Fruit fly (Drosophila melanogaster): ENCODE data around the gene lft.
A peak's percentile ranks its signal among the peaks of the same experiment; 100 is the strongest.

lft gene

DNA sequence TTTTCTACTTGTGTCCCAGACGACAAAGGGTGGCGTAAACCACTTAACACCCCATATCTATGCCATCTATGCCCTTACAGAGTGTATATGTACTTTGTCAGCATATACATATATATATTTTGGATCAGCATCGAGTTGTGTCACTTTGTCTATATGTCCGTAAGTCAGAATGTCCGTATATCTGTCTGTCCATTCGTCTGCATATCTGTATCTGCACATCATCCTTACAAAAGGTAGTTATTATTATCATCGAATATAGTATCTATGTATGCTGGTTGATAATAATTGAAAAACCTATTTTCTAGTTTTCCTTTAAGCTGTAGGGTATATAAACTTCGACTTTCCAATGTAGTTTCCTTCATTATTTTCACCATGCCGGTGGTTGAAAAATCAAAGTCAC lies 13.1 kb upstream of the lft start:
- TF ChIP-seq topi (GFP tag; optimal IDR thresholded peaks at IDR 0.05) = no peak
- TF ChIP-seq salr (GFP tag; optimal IDR thresholded peaks at IDR 0.05) = no peak
- no peak for TF ChIP-seq dsx (GFP tag; optimal IDR thresholded peaks at IDR 0.05; ENCODE audit: poor library complexity, severe bottlenecking)
- TF ChIP-seq Hr38 (GFP tag; optimal IDR thresholded peaks at IDR 0.05) = no peak
- TF ChIP-seq CG8119 (GFP tag; IDR thresholded peaks at IDR 0.05) = no peak
- TF ChIP-seq Ets96B (tag; optimal IDR thresholded peaks at IDR 0.05) = no peak
- no peak for TF ChIP-seq svp (GFP tag)
- no peak for TF ChIP-seq CG6854 (GFP tag; optimal IDR thresholded peaks at IDR 0.05)
- no peak for TF ChIP-seq CG32006 (GFP tag; optimal IDR thresholded peaks at IDR 0.05)
- no peak for TF ChIP-seq Hr4 (GFP tag; optimal IDR thresholded peaks at IDR 0.05)
- no peak for TF ChIP-seq Ets21C (GFP tag; optimal IDR thresholded peaks at IDR 0.05)
- TF ChIP-seq CG16779 (tag; optimal IDR thresholded peaks at IDR 0.05) = no peak
- no peak for TF ChIP-seq acj6 (GFP tag; optimal IDR thresholded peaks at IDR 0.05)
- TF ChIP-seq CG11762 (GFP tag; optimal IDR thresholded peaks at IDR 0.05; ENCODE audit: insufficient read depth) = no peak
- TF ChIP-seq cyc (GFP tag; optimal IDR thresholded peaks at IDR 0.05) = no peak
- TF ChIP-seq Sox14 (GFP tag; optimal IDR thresholded peaks at IDR 0.05) = no peak

DNA sequence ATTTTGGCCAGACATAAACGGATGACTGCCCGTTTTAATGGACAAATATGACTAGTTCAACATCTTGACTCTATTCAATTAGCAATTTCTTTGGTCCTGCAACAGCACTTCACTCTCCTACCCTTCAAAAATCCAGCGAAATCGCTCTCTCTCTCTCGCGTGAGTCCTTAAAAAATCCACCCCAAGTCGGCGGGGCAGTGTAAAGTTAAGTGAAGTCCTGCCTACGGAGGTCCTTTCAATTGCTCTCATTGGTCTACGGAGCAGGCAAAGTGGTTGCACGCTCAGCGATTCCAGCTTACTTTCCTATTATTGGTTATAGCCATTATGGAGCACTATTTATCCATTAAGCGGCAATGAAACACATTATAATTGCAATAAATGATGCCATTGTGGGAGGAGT lies 10.4 kb upstream of the lft start, which contains the start of gene CG34367:
Gene CG34367 (minus strand): TSS at position 35 of the 400 bp plus-strand sequence.
- TF ChIP-seq Hr39 (GFP tag; optimal IDR thresholded peaks at IDR 0.05) (no peak), dsx (GFP tag; optimal IDR thresholded peaks at IDR 0.05; ENCODE audit: poor library complexity, severe bottlenecking) (no peak), CG8319 (GFP tag; optimal IDR thresholded peaks at IDR 0.05) (no peak), lz (GFP tag; optimal IDR thresholded peaks at IDR 0.05) (no peak), Gug (GFP tag; IDR thresholded peaks at IDR 0.05) (no peak), CG11762 (GFP tag; optimal IDR thresholded peaks at IDR 0.05; ENCODE audit: insufficient read depth) (no peak), topi (GFP tag; optimal IDR thresholded peaks at IDR 0.05) (no peak), CG9139 (GFP tag; optimal IDR thresholded peaks at IDR 0.05) (no peak), Sox102F (GFP tag; optimal IDR thresholded peaks at IDR 0.05) (no peak), fd59A (GFP tag; optimal IDR thresholded peaks at IDR 0.05) (no peak), CG10631 (GFP tag; optimal IDR thresholded peaks at IDR 0.05) (no peak), CG4318 (GFP tag; optimal IDR thresholded peaks at IDR 0.05) (no peak), Blimp-1 (GFP tag; optimal IDR thresholded peaks at IDR 0.05) (no peak), Eip75B (GFP tag; optimal IDR thresholded peaks at IDR 0.05) (no peak), Smox (GFP tag; optimal IDR thresholded peaks at IDR 0.05) (no peak), CG10669 (GFP tag; optimal IDR thresholded peaks at IDR 0.05) (no peak)

DNA sequence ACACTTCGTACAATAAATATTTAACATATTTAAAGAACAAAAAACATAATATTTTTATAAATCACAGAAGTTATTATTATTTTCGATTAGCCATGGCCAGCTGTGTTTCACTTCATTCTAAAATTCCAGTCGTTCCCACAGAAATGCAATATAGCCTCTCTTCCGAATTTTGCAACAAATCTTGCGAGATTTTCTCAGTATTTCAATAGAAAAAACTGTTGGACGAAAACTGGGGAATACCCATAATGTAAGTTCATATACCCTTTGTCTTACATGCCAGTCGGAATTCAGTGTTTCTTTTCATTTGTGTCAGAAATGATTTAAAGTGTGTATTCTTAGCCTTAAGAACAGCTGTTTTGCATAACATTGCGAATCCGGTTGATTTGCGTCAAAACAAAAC lies 7.8 kb upstream of the lft start, which contains the start of the genes CtsL4 and ClpP:
Gene CtsL4 (minus strand): TSS at position 90 of the 400 bp plus-strand sequence.
Gene ClpP (plus strand): TSS at position 288 of the 400 bp plus-strand sequence.
- TF ChIP-seq fd59A (GFP tag; optimal IDR thresholded peaks at IDR 0.05) (no peak), CG10669 (GFP tag; optimal IDR thresholded peaks at IDR 0.05) (no peak), CG6276 (GFP tag; optimal IDR thresholded peaks at IDR 0.05) (no peak), CG16779 (tag; optimal IDR thresholded peaks at IDR 0.05) (no peak), Gug (GFP tag; IDR thresholded peaks at IDR 0.05) (no peak), Ets96B (tag; optimal IDR thresholded peaks at IDR 0.05) (peak; percentile 32), CG9139 (GFP tag; optimal IDR thresholded peaks at IDR 0.05) (no peak), Ets21C (GFP tag; optimal IDR thresholded peaks at IDR 0.05) (no peak), CG4318 (GFP tag; optimal IDR thresholded peaks at IDR 0.05) (no peak), CG6163 (GFP tag; IDR thresholded peaks at IDR 0.05) (no peak), spab (GFP tag; optimal IDR thresholded peaks at IDR 0.05) (no peak), lz (GFP tag; optimal IDR thresholded peaks at IDR 0.05) (peak; percentile 45), CG34406 (GFP tag; optimal IDR thresholded peaks at IDR 0.05) (peak; percentile 40), CG10631 (GFP tag; optimal IDR thresholded peaks at IDR 0.05) (no peak), CG6854 (GFP tag; optimal IDR thresholded peaks at IDR 0.05) (no peak), salr (GFP tag; optimal IDR thresholded peaks at IDR 0.05) (no peak), Smox (GFP tag; optimal IDR thresholded peaks at IDR 0.05) (no peak), Hr4 (GFP tag; optimal IDR thresholded peaks at IDR 0.05) (no peak), CG1621 (tag; optimal IDR thresholded peaks at IDR 0.05) (peak; percentile 61), CG32006 (GFP tag; optimal IDR thresholded peaks at IDR 0.05) (no peak), CG7368 (GFP tag; optimal IDR thresholded peaks at IDR 0.05) (no peak), esn (GFP tag; optimal IDR thresholded peaks at IDR 0.05) (peak; percentile 55), pdm3 (GFP tag; optimal IDR thresholded peaks at IDR 0.05) (no peak), Sox14 (GFP tag; optimal IDR thresholded peaks at IDR 0.05) (peak; percentile 88), CG6792 (GFP tag; optimal IDR thresholded peaks at IDR 0.05) (no peak), fd85E (GFP tag; optimal IDR thresholded peaks at IDR 0.05) (no peak), OdsH (GFP tag; optimal IDR thresholded peaks at IDR 0.05) (peak; percentile 59), eg (GFP tag; IDR thresholded peaks at IDR 0.05) (no peak), CG11294 (GFP tag; IDR thresholded peaks at IDR 0.05) (no peak), ss (GFP tag; optimal IDR thresholded peaks at IDR 0.05) (no peak), net (GFP tag; optimal IDR thresholded peaks at IDR 0.05) (no peak), Lpt (GFP tag; optimal IDR thresholded peaks at IDR 0.05) (no peak), CG3032 (tag; optimal IDR thresholded peaks at IDR 0.05) (peak; percentile 45)

All from whole organism, prepupa.